Worm (Caenorhabditis elegans) whole organism, midembryonic: ENCODE measurements around the gene srx-87.

Experiments
- T22C8.4 ChIP-seq: fragments of 200-800 bp; sonication (Bioruptor generic); IDR thresholded peaks from 2 replicates; pipeline ENCODE4 v1.3.6; 2022; ENCODE audit warnings: missing genetic modification characterization, missing compliant biosample characterization
- cog-1 ChIP-seq: sonication (generic microtip); optimal IDR thresholded peaks from 2 replicates; lab custom pipeline; 2016; ENCODE audit warnings: missing genetic modification characterization, missing compliant biosample characterization
- flt-1 ChIP-seq: fragments of 200-800 bp; sonication (Bioruptor generic); IDR thresholded peaks from 2 replicates; pipeline ENCODE4 v1.3.6; 2022; ENCODE audit warnings: missing genetic modification characterization, missing compliant biosample characterization
- klf-2 ChIP-seq: fragments of 200-800 bp; sonication (Bioruptor generic); conservative IDR thresholded peaks from 2 replicates; pipeline ENCODE4 v1.3.6; 2022; ENCODE audit warnings: missing genetic modification reagents, missing genetic modification characterization, missing compliant biosample characterization
- med-1 ChIP-seq: sonication (generic microtip); optimal IDR thresholded peaks from 2 replicates; lab custom pipeline; 2017; ENCODE audit warnings: missing genetic modification characterization, mild to moderate bottlenecking, missing compliant biosample characterization, antibody characterized with exemption, missing genetic modification reagents; ENCODE audit not compliant: insufficient read depth
- ref-1 ChIP-seq: fragments of 200-800 bp; sonication (Bioruptor generic); conservative IDR thresholded peaks from 2 replicates; pipeline ENCODE4 v1.3.6; 2022; ENCODE audit warnings: missing genetic modification reagents, missing genetic modification characterization, missing compliant biosample characterization
- tab-1 ChIP-seq: fragments of 200-800 bp; sonication (Bioruptor generic); IDR thresholded peaks from 2 replicates; pipeline ENCODE4 v1.3.6; 2022; ENCODE audit warnings: missing genetic modification characterization, missing compliant biosample characterization
- ztf-23 ChIP-seq: fragments of 200-800 bp; sonication (Bioruptor generic); IDR thresholded peaks from 2 replicates; pipeline ENCODE4 v1.3.6; 2022; ENCODE audit warnings: missing genetic modification reagents, missing genetic modification characterization, missing compliant biosample characterization
- ztf-29 ChIP-seq: fragments of 200-800 bp; sonication (Bioruptor generic); IDR thresholded peaks from 2 replicates; pipeline ENCODE4 v1.3.6; 2022; ENCODE audit warnings: missing genetic modification reagents, missing genetic modification characterization, missing compliant biosample characterization

The srx-87 gene

DNA sequence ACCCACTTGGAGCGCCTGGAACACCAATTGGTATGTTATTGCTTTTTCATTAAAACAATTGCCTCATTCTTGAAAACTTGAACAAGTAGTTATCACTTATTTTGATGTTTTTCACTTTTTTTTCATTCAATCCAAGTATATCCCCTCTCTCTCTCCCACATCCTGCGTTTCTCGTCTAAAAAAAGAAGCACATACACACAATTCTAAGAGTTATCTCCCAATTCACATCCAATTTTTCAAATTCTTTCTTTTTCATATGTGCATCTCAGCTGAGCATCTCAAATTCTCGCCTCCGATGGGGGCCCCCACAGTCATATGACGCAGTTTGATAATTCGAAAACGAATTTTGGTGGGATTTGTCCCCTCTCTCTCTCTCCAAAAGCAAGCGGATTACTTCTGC lies 28.0 kb upstream of the srx-87 start:
- no peak for TF ChIP-seq klf-2 (GFP tag; lab: Robert Waterston, UW)
- no peak for TF ChIP-seq T22C8.4 (GFP tag; lab: Robert Waterston, UW)
- TF ChIP-seq ztf-29 (GFP tag; lab: Robert Waterston, UW): no peak
- TF ChIP-seq tab-1: no peak
- TF ChIP-seq flt-1 (GFP tag; lab: Robert Waterston, UW): no peak
- TF ChIP-seq cog-1 (tag; lab: Kevin White, UChicago): no peak
- TF ChIP-seq ztf-23: no peak

DNA sequence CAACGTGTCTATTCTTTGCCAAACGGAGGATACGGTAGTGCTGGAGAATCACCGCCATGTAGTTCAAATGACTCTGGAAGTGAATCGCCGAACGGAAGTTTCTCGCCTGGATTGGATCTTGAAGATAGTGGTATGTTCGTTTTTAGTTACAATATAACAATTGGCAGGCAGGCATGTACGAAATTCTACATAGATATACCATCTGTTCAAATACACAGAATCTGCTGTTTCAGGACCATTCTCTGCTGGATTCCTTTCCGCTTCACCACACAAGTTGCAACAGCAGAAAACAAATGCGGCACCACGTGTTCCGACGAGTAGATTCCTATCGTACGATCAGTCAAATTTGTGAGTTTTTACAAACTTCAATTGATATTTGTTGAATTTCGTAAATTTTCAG lies 25.2 kb upstream of the srx-87 start:
- TF ChIP-seq klf-2 (GFP tag; lab: Robert Waterston, UW) (no peak), med-1 (no peak), ztf-29 (GFP tag; lab: Robert Waterston, UW) (no peak), cog-1 (tag; lab: Kevin White, UChicago) (no peak), ztf-23 (no peak), flt-1 (GFP tag; lab: Robert Waterston, UW) (no peak), tab-1 (no peak), ref-1 (no peak), T22C8.4 (GFP tag; lab: Robert Waterston, UW) (no peak)

DNA sequence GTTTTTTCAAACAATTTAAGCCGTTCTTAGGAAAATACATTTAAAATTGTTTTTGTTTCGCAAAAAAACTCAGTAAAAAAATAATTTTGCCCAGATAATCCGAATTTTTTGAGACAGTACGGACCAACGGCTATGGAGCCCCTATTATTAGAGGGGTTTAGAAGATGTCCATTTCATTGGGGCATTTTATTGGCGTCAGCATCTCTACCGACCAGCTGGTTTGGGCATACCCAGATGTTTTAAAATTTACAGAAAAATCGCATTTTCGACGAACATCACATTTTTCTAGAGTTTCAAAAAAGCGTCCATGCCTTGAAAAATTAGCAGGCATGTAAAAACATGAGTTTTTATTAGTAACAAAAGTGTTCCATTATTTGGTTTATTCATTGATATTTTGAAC lies 23.4 kb upstream of the srx-87 start:
- TF ChIP-seq flt-1 (GFP tag; lab: Robert Waterston, UW) (peak; percentile 33; the same call in 1 of the 2 replicates), klf-2 (GFP tag; lab: Robert Waterston, UW) (no peak), T22C8.4 (GFP tag; lab: Robert Waterston, UW) (no peak), tab-1 (no peak), cog-1 (tag; lab: Kevin White, UChicago) (no peak), ztf-23 (0 out of 2 replicates have a peak, but pooled peaks have one; percentile 29), ztf-29 (GFP tag; lab: Robert Waterston, UW) (no peak), med-1 (no peak), ref-1 (no peak)

DNA sequence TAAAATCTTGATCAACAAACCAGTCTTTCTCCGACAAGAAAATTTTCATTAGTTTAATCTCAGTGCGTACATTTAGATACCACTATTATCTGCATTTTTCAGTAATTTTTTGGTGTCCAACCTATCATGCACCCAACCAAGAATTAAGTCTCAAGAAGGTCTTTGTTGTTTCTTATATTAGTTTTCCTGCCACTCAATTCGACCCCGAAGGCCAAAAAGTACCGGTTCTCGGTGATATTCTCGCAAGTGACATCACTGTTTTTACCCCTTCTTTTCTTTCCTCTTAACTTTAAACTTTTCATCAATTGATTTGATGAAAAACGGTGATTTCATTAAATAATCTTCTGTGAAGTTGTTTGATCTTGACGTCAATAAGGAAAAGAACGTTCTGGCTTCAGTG lies 21.1 kb upstream of the srx-87 start, which contains the start of gene F38B7.2:
Gene F38B7.2, plus strand, starts transcription at position 400 of the 400 bp plus-strand sequence.
- TF ChIP-seq ztf-29 (GFP tag; lab: Robert Waterston, UW): no peak
- TF ChIP-seq ztf-23: no peak
- TF ChIP-seq tab-1: no peak
- TF ChIP-seq flt-1 (GFP tag; lab: Robert Waterston, UW): no peak
- no peak for TF ChIP-seq med-1
- TF ChIP-seq T22C8.4 (GFP tag; lab: Robert Waterston, UW): no peak
- no peak for TF ChIP-seq cog-1 (tag; lab: Kevin White, UChicago)
- TF ChIP-seq klf-2 (GFP tag; lab: Robert Waterston, UW): no peak
- TF ChIP-seq ref-1: no peak

DNA sequence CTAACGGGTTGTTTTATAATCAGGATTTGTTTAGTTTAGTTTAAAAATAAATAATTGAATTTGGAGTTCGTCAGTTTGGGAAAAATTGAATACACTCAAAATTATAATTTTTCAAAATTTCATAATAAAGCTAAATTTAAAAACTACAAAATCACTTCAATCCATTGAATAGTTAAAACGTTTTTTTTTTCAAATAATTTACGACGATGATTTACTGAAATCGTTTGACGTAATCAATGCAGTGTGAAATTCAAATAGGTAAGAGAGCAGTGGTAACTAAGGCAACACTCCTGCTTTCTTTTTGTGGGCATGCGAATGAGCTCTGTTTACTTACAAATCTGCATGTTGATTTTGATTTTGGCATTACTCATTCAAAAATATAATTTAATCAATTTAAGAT lies 19.4 kb upstream of the srx-87 start, which contains the start of gene F38B7.10:
Gene F38B7.10, plus strand, starts transcription at position 301 of the 400 bp plus-strand sequence.
- TF ChIP-seq klf-2 (GFP tag; lab: Robert Waterston, UW) (no peak), ztf-29 (GFP tag; lab: Robert Waterston, UW) (no peak), ref-1 (no peak), med-1 (no peak), tab-1 (no peak), cog-1 (tag; lab: Kevin White, UChicago) (no peak), T22C8.4 (GFP tag; lab: Robert Waterston, UW) (no peak), flt-1 (GFP tag; lab: Robert Waterston, UW) (no peak), ztf-23 (no peak)

DNA sequence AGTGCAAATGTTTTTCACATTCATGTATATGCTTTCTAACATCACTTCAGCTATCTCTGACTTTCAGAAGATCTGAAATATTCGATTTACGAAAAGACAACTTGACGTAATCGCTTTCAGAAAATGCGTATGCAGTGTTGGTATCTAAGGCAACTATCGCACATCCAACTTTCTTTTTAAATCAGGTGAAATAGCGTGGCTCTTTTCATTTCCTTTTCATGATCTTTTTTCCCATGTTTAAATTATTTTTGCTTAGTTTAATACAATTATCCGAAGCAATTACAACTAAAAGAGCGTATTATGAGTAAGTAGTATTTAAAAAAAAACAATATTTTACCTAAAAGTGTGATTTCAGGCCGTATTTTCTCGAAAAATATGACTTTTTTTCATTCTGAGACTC lies 17.9 kb upstream of the srx-87 start, which contains the start of gene F38B7.11:
Gene F38B7.11, plus strand, starts transcription at position 301 of the 400 bp plus-strand sequence.
- TF ChIP-seq flt-1 (GFP tag; lab: Robert Waterston, UW) (no peak), cog-1 (tag; lab: Kevin White, UChicago) (no peak), tab-1 (no peak), klf-2 (GFP tag; lab: Robert Waterston, UW) (no peak), ztf-23 (no peak), med-1 (no peak), ztf-29 (GFP tag; lab: Robert Waterston, UW) (no peak), T22C8.4 (GFP tag; lab: Robert Waterston, UW) (no peak), ref-1 (no peak)

DNA sequence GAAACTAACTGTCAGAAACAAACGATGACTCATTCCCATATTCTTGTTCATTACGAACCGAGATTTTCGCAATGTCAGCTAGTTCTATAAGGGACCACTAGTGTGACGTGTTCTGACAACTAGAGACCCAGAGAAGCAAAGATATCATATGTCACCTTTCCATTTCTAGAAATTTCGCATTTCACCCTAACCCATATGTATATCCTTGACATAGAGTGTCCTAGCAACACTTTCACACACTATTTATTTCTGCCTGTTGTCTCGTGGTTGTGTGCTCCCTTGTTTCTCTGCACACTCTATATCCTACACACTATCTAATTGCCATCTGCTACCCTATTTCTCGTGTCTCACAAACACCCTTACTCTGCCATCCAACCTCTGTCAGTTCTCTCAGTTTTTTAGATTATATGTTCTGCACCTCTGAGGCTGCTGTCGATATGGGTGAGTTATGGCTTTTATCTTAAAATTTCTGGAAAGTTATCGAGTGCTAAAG lies 15.7 kb upstream of the srx-87 start, which contains the start of the genes F38B7.17 and F38B7.3:
Gene F38B7.17, minus strand, starts transcription at position 51 of the 493 bp plus-strand sequence.
Gene F38B7.3, plus strand, starts transcription at position 194 of the 493 bp plus-strand sequence.
- no peak for TF ChIP-seq cog-1 (tag; lab: Kevin White, UChicago)
- no peak for TF ChIP-seq ref-1
- TF ChIP-seq ztf-23: no peak
- no peak for TF ChIP-seq T22C8.4 (GFP tag; lab: Robert Waterston, UW)
- TF ChIP-seq tab-1: no peak

DNA sequence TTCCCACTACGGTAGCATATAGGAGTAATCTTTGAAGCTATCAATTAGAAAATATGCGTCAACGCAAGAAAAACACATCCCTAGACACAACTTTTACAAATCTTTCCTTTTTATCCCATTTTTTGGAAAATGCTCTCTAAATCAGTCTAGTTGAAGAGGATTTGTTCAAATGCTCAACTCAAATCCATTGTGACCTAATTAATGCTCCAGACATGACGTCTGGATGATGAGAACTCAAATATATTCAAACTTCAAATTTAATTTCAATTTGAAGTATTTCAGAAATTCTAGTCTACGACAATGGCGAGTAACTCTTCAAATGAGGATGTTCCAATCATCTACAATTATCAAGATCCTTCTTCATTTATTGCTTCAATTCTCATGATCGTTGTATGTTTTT lies 12.3 kb upstream of the srx-87 start, which contains the start of gene srx-85:
Gene srx-85, plus strand, starts transcription at position 301 of the 400 bp plus-strand sequence.
- TF ChIP-seq flt-1 (GFP tag; lab: Robert Waterston, UW) (no peak), cog-1 (tag; lab: Kevin White, UChicago) (no peak), tab-1 (no peak), ref-1 (no peak), klf-2 (GFP tag; lab: Robert Waterston, UW) (no peak)

DNA sequence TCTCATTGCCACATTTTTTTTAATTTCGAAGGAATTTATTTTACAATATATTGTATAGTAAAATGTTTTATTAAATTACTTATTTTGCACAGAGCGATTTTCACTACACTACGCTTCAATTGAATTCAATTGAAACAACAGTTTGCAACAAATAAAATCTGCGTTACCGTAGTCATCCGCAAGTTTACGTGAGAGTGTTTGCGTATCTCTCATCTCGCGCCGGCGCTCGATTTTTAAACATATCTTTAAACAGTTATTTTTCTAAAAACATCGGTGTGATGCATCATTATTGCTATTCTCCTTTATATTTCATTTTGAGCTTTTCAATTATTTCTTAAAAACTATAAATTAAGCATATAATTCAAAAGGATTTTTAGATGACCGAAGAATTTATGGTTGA lies 10.4 kb upstream of the srx-87 start, which contains the start of gene duo-1:
Gene duo-1, plus strand, starts transcription at position 371 of the 400 bp plus-strand sequence.
- no peak for TF ChIP-seq cog-1 (tag; lab: Kevin White, UChicago)
- no peak for TF ChIP-seq T22C8.4 (GFP tag; lab: Robert Waterston, UW)
- TF ChIP-seq med-1: no peak
- TF ChIP-seq ref-1: no peak
- no peak for TF ChIP-seq tab-1
- no peak for TF ChIP-seq ztf-29 (GFP tag; lab: Robert Waterston, UW)
- no peak for TF ChIP-seq ztf-23
- no peak for TF ChIP-seq flt-1 (GFP tag; lab: Robert Waterston, UW)
- TF ChIP-seq klf-2 (GFP tag; lab: Robert Waterston, UW): no peak

DNA sequence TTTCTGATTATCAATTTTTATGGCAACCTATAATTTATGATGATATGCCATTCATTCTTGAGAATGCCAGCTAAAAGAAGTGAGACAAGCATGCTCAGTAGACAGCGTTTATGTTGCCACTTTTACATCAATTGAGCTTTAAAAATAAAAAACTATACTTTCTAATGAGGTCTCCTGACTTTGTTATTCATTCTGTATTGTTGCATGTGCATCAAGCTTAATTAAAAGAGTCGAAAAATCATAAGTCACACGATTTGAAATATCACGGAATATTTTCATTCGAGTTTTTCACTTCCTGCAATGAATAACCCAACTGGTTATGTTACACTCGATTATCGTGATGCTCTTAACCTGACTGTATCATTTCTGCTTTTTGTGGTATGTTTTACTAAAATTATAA lies 2.0 kb upstream of the srx-87 start, which contains the start of gene srx-86:
Gene srx-86, plus strand, starts transcription at position 301 of the 400 bp plus-strand sequence.
- TF ChIP-seq ref-1: no peak
- TF ChIP-seq ztf-23: no peak
- TF ChIP-seq med-1: no peak
- TF ChIP-seq cog-1 (tag; lab: Kevin White, UChicago): no peak
- TF ChIP-seq flt-1 (GFP tag; lab: Robert Waterston, UW): no peak
- TF ChIP-seq klf-2 (GFP tag; lab: Robert Waterston, UW): no peak
- TF ChIP-seq T22C8.4 (GFP tag; lab: Robert Waterston, UW): no peak
- no peak for TF ChIP-seq tab-1
- TF ChIP-seq ztf-29 (GFP tag; lab: Robert Waterston, UW): no peak
